Worm (Caenorhabditis elegans) whole organism, mixed stage, embryonic: Measurements from ENCODE around the gene lips-8.

ENCODE experiments used
- blmp-1 ChIP-seq: fragments of 150-350 bp; optimal IDR thresholded peaks from 2 replicates; lab custom pipeline; 2014; ENCODE audit warnings: missing biosample characterization, missing genetic modification characterization
- ceh-39 ChIP-seq: fragments of 150-350 bp; optimal IDR thresholded peaks from 2 replicates; lab custom pipeline; 2014; ENCODE audit warnings: missing biosample characterization, missing genetic modification characterization
- ceh-43 ChIP-seq: fragments of 200-800 bp; sonication (Bioruptor generic); optimal IDR thresholded peaks from 2 replicates; lab custom pipeline; 2018; ENCODE audit warnings: mild to moderate bottlenecking, missing genetic modification characterization, moderate library complexity, missing compliant biosample characterization
- ces-1 ChIP-seq: fragments of 150-350 bp; optimal IDR thresholded peaks from 2 replicates; lab custom pipeline; 2014; ENCODE audit warnings: missing biosample characterization, missing genetic modification reagents, missing genetic modification characterization
- elt-3 ChIP-seq: fragments of 150-350 bp; optimal IDR thresholded peaks from 2 replicates; lab custom pipeline; 2014; ENCODE audit warnings: missing biosample characterization, missing genetic modification characterization
- lsy-2 ChIP-seq: fragments of 150-350 bp; optimal IDR thresholded peaks from 2 replicates; lab custom pipeline; 2014; ENCODE audit warnings: missing biosample characterization, missing genetic modification characterization
- nhr-2 ChIP-seq: fragments of 150-350 bp; optimal IDR thresholded peaks from 2 replicates; lab custom pipeline; 2014; ENCODE audit warnings: missing biosample characterization, missing genetic modification characterization
- nhr-28 ChIP-seq: fragments of 150-350 bp; optimal IDR thresholded peaks from 2 replicates; lab custom pipeline; 2014; ENCODE audit warnings: missing biosample characterization, missing genetic modification characterization
- nhr-76 ChIP-seq: sonication (generic microtip); optimal IDR thresholded peaks from 2 replicates; lab custom pipeline; 2017; ENCODE audit warnings: missing biosample characterization, missing genetic modification characterization
- sptf-1 ChIP-seq: sonication (generic microtip); optimal IDR thresholded peaks from 2 replicates; lab custom pipeline; 2017; ENCODE audit warnings: mild to moderate bottlenecking, missing genetic modification characterization, moderate library complexity, missing compliant biosample characterization
- unc-39 ChIP-seq: fragments of 150-350 bp; optimal IDR thresholded peaks from 2 replicates; lab custom pipeline; 2014; ENCODE audit warnings: missing biosample characterization, missing genetic modification characterization
- unc-62 ChIP-seq: fragments of 150-350 bp; optimal IDR thresholded peaks from 2 replicates; lab custom pipeline; 2014; ENCODE audit warnings: missing biosample characterization, missing genetic modification reagents, missing genetic modification characterization
- ztf-11 ChIP-seq: fragments of 150-350 bp; optimal IDR thresholded peaks from 2 replicates; lab custom pipeline; 2014; ENCODE audit warnings: missing biosample characterization, missing genetic modification characterization

DNA sequence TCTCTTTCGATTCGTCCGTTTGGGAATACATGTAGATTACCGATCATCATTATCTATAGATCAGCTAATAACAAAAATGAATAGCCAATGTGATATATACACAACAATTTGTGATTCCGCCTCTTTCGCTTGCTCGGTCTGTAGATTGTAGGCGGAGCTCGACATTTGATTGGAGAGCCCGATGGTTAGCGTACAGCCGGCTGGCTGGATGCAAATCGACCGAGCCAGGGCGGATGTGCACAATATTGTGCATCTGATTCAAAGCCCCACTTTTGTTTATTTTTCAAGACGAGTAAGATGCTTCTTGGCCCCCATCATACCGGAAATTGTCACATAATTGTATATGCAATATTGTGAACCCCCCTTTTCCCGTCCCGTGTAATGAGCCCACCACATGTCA lies 36.6 kb upstream of the lips-8 start, which contains the start of gene dmd-4:
- TF ChIP-seq nhr-2 (tag; lab: Kevin White, UChicago) (no peak), ztf-11 (tag; lab: Kevin White, UChicago) (no peak), blmp-1 (tag; lab: Kevin White, UChicago) (no peak), elt-3 (tag; lab: Kevin White, UChicago) (no peak), nhr-28 (no peak), unc-62 (no peak), ces-1 (GFP tag; lab: Kevin White, UChicago) (no peak), sptf-1 (no peak), nhr-76 (tag; lab: Kevin White, UChicago) (no peak), unc-39 (tag; lab: Kevin White, UChicago) (no peak), lsy-2 (no peak), ceh-39 (tag; lab: Kevin White, UChicago) (no peak), ceh-43 (GFP tag; lab: Kevin White, UChicago) (no peak)
